Fruit fly (Drosophila melanogaster) whole organism, embryonic: ENCODE results near the gene CG1138.

ENCODE experiments used
- CG15479 ChIP-seq: fragments of 200-800 bp; sonication (Bioruptor generic); optimal IDR thresholded peaks from 3 replicates; lab custom pipeline; 2019; ENCODE audit warnings: missing biosample characterization, mild to moderate bottlenecking, missing genetic modification characterization, moderate library complexity
- CG31388 ChIP-seq: fragments of 200-800 bp; sonication (Bioruptor generic); optimal IDR thresholded peaks from 2 replicates; lab custom pipeline; 2016; ENCODE audit warnings: missing biosample characterization, missing genetic modification characterization
- CG7963 ChIP-seq: fragments of 200-800 bp; sonication (Bioruptor generic); IDR thresholded peaks from 3 replicates; pipeline ENCODE4 v1.3.6; 2022; ENCODE audit warnings: missing biosample characterization, missing genetic modification characterization; ENCODE audit not compliant: partially characterized antibody
- Hand ChIP-seq: fragments of 200-800 bp; sonication (Bioruptor generic); optimal IDR thresholded peaks from 2 replicates; lab custom pipeline; 2017; ENCODE audit warnings: mild to moderate bottlenecking, missing biosample characterization, missing genetic modification reagents, missing genetic modification characterization
- nerfin-1 ChIP-seq: fragments of 200-800 bp; sonication (Bioruptor generic); optimal IDR thresholded peaks from 3 replicates; lab custom pipeline; 2019; ENCODE audit warnings: missing biosample characterization, mild to moderate bottlenecking, missing genetic modification characterization, moderate library complexity
- prd ChIP-seq, 3 experiments: fragments of >200 bp in 2 of 3; fragments of 200-800 bp in 1 of 3; sonication (Bioruptor generic) in 1 of 3; optimal IDR thresholded peaks in 2 of 3; IDR thresholded peaks in 1 of 3; 2 replicates in 2 of 3; 3 replicates in 1 of 3; pipeline versions ENCODE4 v1.3.6 to Lab custom; 2017 to 2022; ENCODE audit warnings: missing biosample characterization in 1 of 3, missing genetic modification characterization in 1 of 3
- sc ChIP-seq, 3 experiments: fragments of >200 bp in 2 of 3; fragments of 200-800 bp in 1 of 3; sonication (Bioruptor generic) in 1 of 3; optimal IDR thresholded peaks; 2 replicates in 2 of 3; 3 replicates in 1 of 3; lab custom pipeline; 2017; ENCODE audit warnings: mild to moderate bottlenecking in 1 of 3, missing biosample characterization in 1 of 3, missing genetic modification characterization in 1 of 3, missing genetic modification reagents in 1 of 3
- yki ChIP-seq: fragments of >200 bp; optimal IDR thresholded peaks from 3 replicates; lab custom pipeline; 2018

Gene CG1138

dm6 chr3R:6548736-6549135, 49.1 kb downstream of the CG1138 start, which contains the start of gene Pif2:
Gene Pif2, plus strand, starts transcription at chr3R:6549036.
- TF ChIP-seq prd (optimal IDR thresholded peaks at IDR 0.05; lab: Kevin White, UChicago) (no peak), prd (GFP tag; IDR thresholded peaks at IDR 0.05; lab: Robert Waterston, UW) (no peak), CG31388 (GFP tag; lab: Kevin White, UChicago) (no peak), Hand (GFP tag; lab: Kevin White, UChicago) (no peak), nerfin-1 (tag; lab: Kevin White, UChicago) (no peak), sc (optimal IDR thresholded peaks at IDR 0.05; lab: Kevin White, UChicago) (no peak), sc (GFP tag; optimal IDR thresholded peaks at IDR 0.05; lab: Kevin White, UChicago) (no peak), yki (lab: Kevin White, UChicago) (no peak), CG15479 (no peak), CG7963 (GFP tag; lab: Robert Waterston, UW) (no peak)
- TF ChIP-seq, all 482 proteins: peak for 0
